Worm (Caenorhabditis elegans) whole organism, late embryonic: ENCODE data around the gene D2063.1.
A peak's percentile ranks its signal among the peaks of the same experiment; 100 is the strongest.
"Not testable (repeated sequence)": the region's sequence is repeated elsewhere in the genome, so short reads cannot be mapped to it uniquely, and the experiment has no call there.

Source experiments
- T23F11.4 ChIP-seq: fragments of 200-800 bp; sonication (Bioruptor generic); optimal IDR thresholded peaks from 2 replicates; lab custom pipeline; 2018; ENCODE audit warnings: mild to moderate bottlenecking, missing genetic modification characterization, missing compliant biosample characterization
- Y22D7AL.16 ChIP-seq: sonication (generic microtip); optimal IDR thresholded peaks from 2 replicates; lab custom pipeline; 2016; ENCODE audit warnings: missing genetic modification characterization, missing compliant biosample characterization
- ahr-1 ChIP-seq: sonication (generic microtip); optimal IDR thresholded peaks from 2 replicates; lab custom pipeline; 2016; ENCODE audit warnings: missing genetic modification characterization, missing compliant biosample characterization
- ceh-19 ChIP-seq: fragments of 200-800 bp; sonication (Bioruptor generic); optimal IDR thresholded peaks from 2 replicates; lab custom pipeline; 2018; ENCODE audit warnings: mild to moderate bottlenecking, missing genetic modification characterization, missing compliant biosample characterization
- ceh-2 ChIP-seq: sonication (generic microtip); optimal IDR thresholded peaks from 2 replicates; lab custom pipeline; 2016; ENCODE audit warnings: missing genotype, missing genetic modification characterization, missing compliant biosample characterization
- ceh-30 ChIP-seq: fragments of 150-350 bp; optimal IDR thresholded peaks from 2 replicates; lab custom pipeline; 2014; ENCODE audit warnings: missing biosample characterization, missing genetic modification characterization
- ceh-45 ChIP-seq: fragments of 200-800 bp; sonication (Bioruptor generic); IDR thresholded peaks from 2 replicates; pipeline ENCODE4 v1.3.6; 2022; ENCODE audit warnings: missing genetic modification reagents, missing genetic modification characterization, missing compliant biosample characterization
- ceh-48 ChIP-seq: sonication (generic microtip); optimal IDR thresholded peaks from 2 replicates; lab custom pipeline; 2016; ENCODE audit warnings: missing genetic modification characterization, inconsistent platforms, missing compliant biosample characterization
- che-1 ChIP-seq: sonication (generic microtip); optimal IDR thresholded peaks from 2 replicates; lab custom pipeline; 2016; ENCODE audit warnings: mild to moderate bottlenecking, missing genetic modification characterization, missing compliant biosample characterization
- eyg-1 ChIP-seq: sonication (generic microtip); optimal IDR thresholded peaks from 2 replicates; lab custom pipeline; 2016; ENCODE audit warnings: missing genotype, missing genetic modification characterization, missing compliant biosample characterization
- fkh-10 ChIP-seq: fragments of 150-350 bp; optimal IDR thresholded peaks from 2 replicates; lab custom pipeline; 2014; ENCODE audit warnings: missing biosample characterization, missing genetic modification reagents, missing genetic modification characterization
- fkh-6 ChIP-seq: sonication (generic microtip); optimal IDR thresholded peaks from 2 replicates; lab custom pipeline; 2016; ENCODE audit warnings: missing genetic modification characterization, missing compliant biosample characterization
- hlh-13 ChIP-seq: fragments of 200-800 bp; sonication (Bioruptor generic); optimal IDR thresholded peaks from 2 replicates; lab custom pipeline; 2018; ENCODE audit warnings: mild to moderate bottlenecking, missing genetic modification characterization, missing compliant biosample characterization
- hlh-30 ChIP-seq: sonication (generic microtip); optimal IDR thresholded peaks from 2 replicates; lab custom pipeline; 2017; ENCODE audit warnings: antibody characterized with exemption, missing genetic modification characterization, missing compliant biosample characterization; ENCODE audit not compliant: insufficient read depth
- hlh-8 ChIP-seq: sonication (generic microtip); optimal IDR thresholded peaks from 2 replicates; lab custom pipeline; 2016; ENCODE audit warnings: missing genotype, missing genetic modification characterization, missing compliant biosample characterization
- nfya-1 ChIP-seq: sonication (generic microtip); optimal IDR thresholded peaks from 2 replicates; lab custom pipeline; 2017; ENCODE audit warnings: missing genetic modification characterization, mild to moderate bottlenecking, missing compliant biosample characterization, antibody characterized with exemption, moderate library complexity
- npax-4 ChIP-seq: sonication (generic microtip); optimal IDR thresholded peaks from 2 replicates; lab custom pipeline; 2016; ENCODE audit warnings: missing genetic modification characterization, missing compliant biosample characterization
- odd-2 ChIP-seq: sonication (generic microtip); optimal IDR thresholded peaks from 2 replicates; lab custom pipeline; 2017; ENCODE audit warnings: antibody characterized with exemption, mild to moderate bottlenecking, missing genetic modification characterization, missing compliant biosample characterization
- pax-1 ChIP-seq: fragments of 150-350 bp; optimal IDR thresholded peaks from 2 replicates; lab custom pipeline; 2014; ENCODE audit warnings: missing biosample characterization, missing genetic modification characterization
- pha-2 ChIP-seq: sonication (generic microtip); optimal IDR thresholded peaks from 2 replicates; lab custom pipeline; 2017; ENCODE audit warnings: mild to moderate bottlenecking, missing genetic modification characterization, missing compliant biosample characterization
- pha-4 ChIP-seq: fragments of 150-350 bp; optimal IDR thresholded peaks from 2 replicates; lab custom pipeline; 2018; ENCODE audit warnings: missing biosample characterization, missing genetic modification reagents, missing genetic modification characterization
- pqm-1 ChIP-seq: sonication (generic microtip); optimal IDR thresholded peaks from 2 replicates; lab custom pipeline; 2016; ENCODE audit warnings: missing genetic modification characterization, missing compliant biosample characterization
- pros-1 ChIP-seq: fragments of 150-350 bp; optimal IDR thresholded peaks from 2 replicates; lab custom pipeline; 2014; ENCODE audit warnings: missing biosample characterization, missing genetic modification reagents, missing genetic modification characterization
- sdc-2 ChIP-seq: sonication (generic microtip); optimal IDR thresholded peaks from 2 replicates; lab custom pipeline; 2016; ENCODE audit warnings: missing genotype, missing genetic modification characterization, missing compliant biosample characterization
- sox-2 ChIP-seq: fragments of 200-800 bp; sonication (Bioruptor generic); IDR thresholded peaks from 2 replicates; pipeline ENCODE4 v1.3.6; 2022; ENCODE audit warnings: missing genetic modification reagents, missing genetic modification characterization, missing compliant biosample characterization
- sox-4 ChIP-seq: sonication (generic microtip); optimal IDR thresholded peaks from 2 replicates; lab custom pipeline; 2017; ENCODE audit warnings: mild to moderate bottlenecking, missing genetic modification characterization, inconsistent platforms, missing compliant biosample characterization
- tbx-2 ChIP-seq: sonication (generic microtip); optimal IDR thresholded peaks from 2 replicates; lab custom pipeline; 2016; ENCODE audit warnings: missing genetic modification characterization, missing compliant biosample characterization
- tbx-7 ChIP-seq: sonication (generic microtip); optimal IDR thresholded peaks from 2 replicates; lab custom pipeline; 2016; ENCODE audit warnings: missing genotype, missing genetic modification characterization, missing compliant biosample characterization
- unc-42 ChIP-seq: sonication (generic microtip); optimal IDR thresholded peaks from 2 replicates; lab custom pipeline; 2016; ENCODE audit warnings: missing genotype, missing genetic modification characterization, missing compliant biosample characterization
- unc-55 ChIP-seq: sonication (generic microtip); optimal IDR thresholded peaks from 2 replicates; lab custom pipeline; 2017; ENCODE audit warnings: missing biosample characterization, missing genetic modification reagents, missing genetic modification characterization

Gene D2063.1

DNA sequence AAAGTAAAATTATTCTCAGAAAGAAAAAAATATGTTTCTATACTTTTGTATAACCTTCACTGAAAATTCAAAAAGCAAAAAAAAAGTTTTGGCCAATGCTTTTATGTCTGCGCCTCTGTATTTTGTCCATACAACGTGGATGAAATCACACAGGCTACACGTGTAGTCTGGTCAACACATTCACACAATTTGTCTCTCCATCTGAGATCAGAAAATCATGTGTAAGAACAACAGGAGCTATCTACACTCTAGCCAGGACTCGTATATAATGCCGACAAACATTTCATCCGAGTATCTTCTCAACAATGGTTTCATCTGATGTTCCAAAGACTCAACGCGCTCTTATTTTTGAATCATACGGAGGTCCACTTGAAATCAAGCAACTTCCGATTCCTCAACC, at the start of gene D2063.1:
Gene D2063.1, plus strand, starts transcription at position 281 of the 400 bp plus-strand sequence.
- TF ChIP-seq unc-55 (GFP tag; lab: Kevin White, UChicago) = peak; percentile 49
- TF ChIP-seq ceh-19 = no peak

DNA sequence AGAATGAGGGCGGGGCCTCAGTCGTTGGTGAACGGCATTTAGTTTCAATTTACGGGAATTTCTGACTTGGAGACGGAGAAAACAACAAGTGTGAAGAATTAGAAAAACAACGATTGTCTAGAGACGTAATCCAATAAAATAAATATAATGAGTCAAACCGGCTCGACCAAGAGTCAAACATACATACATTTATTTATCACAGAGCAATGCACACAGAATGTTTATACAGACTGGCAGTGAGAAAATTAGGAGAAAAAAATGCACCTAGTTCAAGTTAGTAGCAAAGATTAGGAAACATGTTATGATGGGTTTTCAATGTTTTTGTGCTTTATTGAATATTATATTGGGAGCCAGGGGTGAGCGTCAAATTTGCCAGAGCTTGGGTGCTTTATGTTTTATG, 48.2 kb upstream of the D2063.1 start, which contains the start of gene srt-20:
Gene srt-20, minus strand, starts transcription at position 101 of the 400 bp plus-strand sequence.
- not testable (repeated sequence) for TF ChIP-seq unc-42 (tag; lab: Kevin White, UChicago); fkh-10 (GFP tag; lab: Kevin White, UChicago); npax-4 (tag; lab: Kevin White, UChicago)

DNA sequence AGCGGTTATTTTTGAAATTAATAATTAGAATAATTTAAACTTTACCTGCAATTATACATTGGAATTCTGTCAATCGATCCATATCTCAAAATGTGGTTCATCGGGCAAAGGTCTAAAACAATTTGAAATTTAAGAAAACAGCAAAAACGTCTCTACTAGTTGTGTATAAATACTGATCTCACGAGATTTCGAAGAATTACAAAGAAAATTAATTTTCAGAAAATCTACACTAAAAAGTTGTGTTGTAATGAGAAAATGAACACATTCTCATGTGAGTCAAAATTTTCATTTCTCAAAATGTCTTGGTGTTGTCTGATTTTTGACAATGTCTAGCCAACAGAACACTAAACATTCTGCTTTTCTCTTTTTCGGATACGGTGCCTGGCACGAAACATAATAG, 45.2 kb upstream of the D2063.1 start, which contains the start of gene srt-37:
Gene srt-37, minus strand, starts transcription at position 101 of the 400 bp plus-strand sequence.
- TF ChIP-seq pqm-1 (tag; lab: Kevin White, UChicago); ahr-1; ceh-2 (tag; lab: Kevin White, UChicago): not testable (repeated sequence)

DNA sequence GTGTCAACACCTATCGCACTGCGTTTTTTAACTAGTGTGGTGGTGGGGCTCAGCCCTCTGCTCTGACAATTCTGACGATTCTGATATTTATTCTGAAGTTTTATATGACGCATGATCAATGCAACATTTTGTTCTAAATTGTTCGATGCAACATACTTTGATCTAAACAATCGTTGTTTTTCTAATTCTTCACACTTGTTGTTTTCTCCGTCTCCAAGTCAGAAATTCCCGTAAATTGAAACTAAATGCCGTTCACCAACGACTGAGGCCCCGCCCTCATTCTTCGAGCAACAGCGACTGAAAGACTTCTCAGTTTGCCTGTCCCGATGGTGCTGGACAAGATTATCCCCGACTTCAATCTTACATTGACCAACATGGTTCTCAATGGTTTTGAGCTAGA, 42.2 kb upstream of the D2063.1 start, which contains the start of gene srt-19:
Gene srt-19, plus strand, starts transcription at position 301 of the 400 bp plus-strand sequence.
- not testable (repeated sequence) for TF ChIP-seq tbx-7 (tag; lab: Kevin White, UChicago); ceh-48 (tag; lab: Kevin White, UChicago); sox-2 (GFP tag; lab: Robert Waterston, UW)

ce11 chrV:4290093-4290492, 36.8 kb upstream of the D2063.1 start, which contains the start of gene srh-193:
Gene srh-193 (minus strand): TSS chrV:4290193.
- not testable (repeated sequence) for TF ChIP-seq T23F11.4 (GFP tag; lab: Kevin White, UChicago); odd-2; sox-4 (tag; lab: Kevin White, UChicago)

- not testable (repeated sequence) for TF ChIP-seq tbx-7, che-1, unc-42 (tag; lab: Kevin White, UChicago)
Observed at ce11 chrV:4293425-4293824, 33.5 kb upstream of the D2063.1 start, which contains the start of gene srh-194. Gene srh-194 (minus strand): TSS chrV:4293525.

DNA sequence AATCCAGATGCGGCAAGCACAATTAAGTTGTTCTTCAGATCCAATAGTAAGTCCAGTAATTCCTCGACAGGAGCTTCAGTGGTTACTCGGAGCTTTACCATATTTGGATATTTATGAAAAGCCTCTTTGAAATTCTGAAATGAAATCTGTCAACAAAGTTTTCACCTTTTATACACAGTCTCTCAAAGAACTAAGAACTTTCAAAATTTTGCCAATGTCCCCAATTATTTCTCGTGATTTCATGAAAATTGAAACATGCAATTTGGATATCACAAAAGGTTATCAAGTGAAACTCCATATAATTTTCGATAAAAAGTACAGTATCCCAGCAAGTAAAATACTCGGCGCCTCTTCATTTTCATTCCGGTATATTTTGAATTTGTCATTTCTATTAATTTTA, 31.0 kb upstream of the D2063.1 start, which contains the start of gene F47D2.11:
Gene F47D2.11, minus strand, starts transcription at position 101 of the 400 bp plus-strand sequence.
- TF ChIP-seq hlh-13 = no peak
- TF ChIP-seq pros-1 = no peak
- no peak for TF ChIP-seq pax-1
- TF ChIP-seq pha-2 (tag; lab: Kevin White, UChicago) = no peak
- no peak for TF ChIP-seq ceh-30
- TF ChIP-seq T23F11.4 (GFP tag; lab: Kevin White, UChicago) = no peak
- no peak for TF ChIP-seq odd-2
- TF ChIP-seq ceh-19 = no peak
- TF ChIP-seq sdc-2 = no peak
- no peak for TF ChIP-seq tbx-2 (tag; lab: Kevin White, UChicago)
- TF ChIP-seq sox-4 (tag; lab: Kevin White, UChicago) = no peak
- TF ChIP-seq, all 69 proteins: peak for 0

ce11 chrV:4298579-4298978, 28.3 kb upstream of the D2063.1 start, which contains the start of gene ZC132.11:
Gene ZC132.11 (minus strand): TSS chrV:4298679.
- TF ChIP-seq hlh-30 (tag; lab: Kevin White, UChicago) (no peak), hlh-13 (no peak), nfya-1 (no peak), tbx-7 (tag; lab: Kevin White, UChicago) (no peak), che-1 (tag; lab: Kevin White, UChicago) (no peak), Y22D7AL.16 (tag; lab: Kevin White, UChicago) (no peak), pha-4 (tag; lab: Kevin White, UChicago) (no peak), eyg-1 (tag; lab: Kevin White, UChicago) (no peak), pax-1 (no peak), ceh-45 (no peak), hlh-8 (no peak), fkh-6 (tag; lab: Kevin White, UChicago) (no peak)
- TF ChIP-seq, all 69 proteins: peak for 0
